Comparison of ENCODE assay signal across 8 worm cellular contexts in the genomic region with DNA sequence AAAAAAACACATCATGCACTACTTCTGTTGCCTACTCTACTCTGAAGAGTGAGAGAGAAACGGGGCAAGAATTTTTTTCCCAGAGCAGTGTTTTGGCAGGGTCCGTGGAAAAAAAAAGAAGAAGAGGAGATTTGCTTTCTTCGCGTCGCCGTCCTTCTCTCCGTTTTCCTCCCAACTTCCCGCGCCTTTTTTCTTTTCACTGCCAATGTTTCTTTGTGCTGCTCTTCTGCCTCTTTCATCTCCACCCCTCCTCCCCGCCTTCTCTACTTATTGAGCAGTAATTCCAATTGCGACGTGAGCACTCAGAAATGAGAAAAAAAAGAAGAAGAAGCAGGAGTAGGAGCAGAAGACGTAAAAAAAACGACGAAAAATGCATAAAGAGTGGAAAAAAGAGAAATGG.
TF ChIP-seq lines count a peak whose summit lies in the region.

No protein-coding gene starts in this region.

TF ChIP-seq in whole organism, L1 larva, 84 proteins besides CTCF, POLR2A, EP300 and RAD21 (continues in another document):
- TF ChIP-seq nhr-77 (tag; optimal IDR thresholded peaks at IDR 0.05; lab: Kevin White, UChicago) (no peak), aha-1 (tag; optimal IDR thresholded peaks at IDR 0.05; lab: Kevin White, UChicago) (no peak), ama-1 (optimal IDR thresholded peaks at IDR 0.05; lab: Kevin White, UChicago) (no peak), efl-1 (optimal IDR thresholded peaks at IDR 0.05; lab: Kevin White, UChicago) (no peak), efl-1 (GFP tag; optimal IDR thresholded peaks at IDR 0.05 in 1 of 2; lab: Kevin White, UChicago) (peak in 1 of 2 experiments; percentile 77), egl-13 (tag; optimal IDR thresholded peaks at IDR 0.05; lab: Kevin White, UChicago) (peak; percentile 52), hlh-4 (tag; optimal IDR thresholded peaks at IDR 0.05; lab: Kevin White, UChicago) (no peak), dsc-1 (tag; optimal IDR thresholded peaks at IDR 0.05; lab: Kevin White, UChicago) (peak; percentile 31), irx-1 (tag; optimal IDR thresholded peaks at IDR 0.05; lab: Kevin White, UChicago) (no peak), egl-27 (tag; optimal IDR thresholded peaks at IDR 0.05; lab: Kevin White, UChicago) (peak in 1 of 2 experiments; percentile 16), ztf-4 (tag; optimal IDR thresholded peaks at IDR 0.05; lab: Kevin White, UChicago) (no peak)

TF ChIP-seq in whole organism, L2 larva, 48 proteins besides CTCF, POLR2A, EP300 and RAD21 (continues in another document):
- TF ChIP-seq lin-11 (tag; optimal IDR thresholded peaks at IDR 0.05; lab: Kevin White, UChicago) (peak; percentile 59), aly-2 (tag; optimal IDR thresholded peaks at IDR 0.05; lab: Kevin White, UChicago) (no peak), Y55F3AM.14 (GFP tag; optimal IDR thresholded peaks at IDR 0.05; lab: Kevin White, UChicago) (peak; percentile 3), ama-1 (optimal IDR thresholded peaks at IDR 0.05; lab: Kevin White, UChicago) (no peak), nhr-10 (tag; optimal IDR thresholded peaks at IDR 0.05; lab: Kevin White, UChicago) (no peak), ztf-4 (tag; optimal IDR thresholded peaks at IDR 0.05; lab: Kevin White, UChicago) (no peak), mab-5 (tag; optimal IDR thresholded peaks at IDR 0.05; lab: Kevin White, UChicago) (no peak), fos-1 (tag; optimal IDR thresholded peaks at IDR 0.05; lab: Kevin White, UChicago) (peak; percentile 4), nhr-11 (tag; optimal IDR thresholded peaks at IDR 0.05; lab: Kevin White, UChicago) (no peak), peb-1 (tag; optimal IDR thresholded peaks at IDR 0.05; lab: Kevin White, UChicago) (no peak), lin-13 (GFP tag; optimal IDR thresholded peaks at IDR 0.05; lab: Kevin White, UChicago) (no peak)

TF ChIP-seq in whole organism, L3 larva, 47 proteins besides CTCF, POLR2A, EP300 and RAD21:
- TF ChIP-seq fkh-10 (GFP tag; optimal IDR thresholded peaks at IDR 0.05; lab: Kevin White, UChicago) (peak; percentile 95), lin-39 (tag; optimal IDR thresholded peaks at IDR 0.05; lab: Kevin White, UChicago) (peak; percentile 42), daf-12 (tag; optimal IDR thresholded peaks at IDR 0.05; lab: Kevin White, UChicago) (no peak), tbx-2 (tag; optimal IDR thresholded peaks at IDR 0.05; lab: Kevin White, UChicago) (peak; percentile 32), hmg-11 (tag; optimal IDR thresholded peaks at IDR 0.05; lab: Kevin White, UChicago) (peak; percentile 15), nfya-1 (tag; optimal IDR thresholded peaks at IDR 0.05; lab: Kevin White, UChicago; ENCODE audit: insufficient read depth) (peak; percentile 71), eor-1 (tag; optimal IDR thresholded peaks at IDR 0.05; lab: Kevin White, UChicago) (no peak), ztf-11 (tag; optimal IDR thresholded peaks at IDR 0.05; lab: Kevin White, UChicago) (no peak), unc-62 (GFP tag; optimal IDR thresholded peaks at IDR 0.05; lab: Kevin White, UChicago) (no peak)

TF ChIP-seq in whole organism, L4 larva, 104 proteins besides CTCF, POLR2A, EP300 and RAD21 (continues in another document):
- TF ChIP-seq nhr-11 (tag; optimal IDR thresholded peaks at IDR 0.05; lab: Kevin White, UChicago) (peak; percentile 17), Y75B8A.6 (GFP tag; IDR thresholded peaks at IDR 0.05; lab: Robert Waterston, UW) (no peak), lsy-2 (tag; optimal IDR thresholded peaks at IDR 0.05; lab: Kevin White, UChicago) (peak in 1 of 2 experiments; percentile 46), nhr-41 (GFP tag; IDR thresholded peaks at IDR 0.05; lab: Robert Waterston, UW) (no peak), F26F4.8 (GFP tag; conservative IDR thresholded peaks at IDR 0.05; lab: Robert Waterston, UW) (no peak), fkh-10 (GFP tag; optimal IDR thresholded peaks at IDR 0.05; lab: Kevin White, UChicago) (peak; percentile 90), set-16 (GFP tag; IDR thresholded peaks at IDR 0.05; lab: Robert Waterston, UW) (peak; percentile 67), F37D6.2 (tag; optimal IDR thresholded peaks at IDR 0.05; lab: Kevin White, UChicago) (peak; percentile 58), hlh-11 (tag; optimal IDR thresholded peaks at IDR 0.05; lab: Kevin White, UChicago) (peak; percentile 24), dmd-6 (GFP tag; IDR thresholded peaks at IDR 0.05; lab: Robert Waterston, UW) (0 out of 2 replicates have a peak, but pooled peaks have one; percentile 8), egl-43 (GFP tag; IDR thresholded peaks at IDR 0.05; lab: Robert Waterston, UW) (0 out of 2 replicates have a peak, but pooled peaks have one; percentile 42)

TF ChIP-seq in whole organism, late embryonic, 69 proteins besides CTCF, POLR2A, EP300 and RAD21:
- peak; percentile 30 for TF ChIP-seq tbx-2 (tag; optimal IDR thresholded peaks at IDR 0.05; lab: Kevin White, UChicago)
- peak; percentile 35 for TF ChIP-seq nfya-1 (tag; optimal IDR thresholded peaks at IDR 0.05; lab: Kevin White, UChicago)
- peak; percentile 45 for TF ChIP-seq ceh-14 (tag; optimal IDR thresholded peaks at IDR 0.05; lab: Kevin White, UChicago)
- peak; percentile 79 for TF ChIP-seq ceh-18 (tag; optimal IDR thresholded peaks at IDR 0.05; lab: Kevin White, UChicago)
- no peak for TF ChIP-seq hlh-15 (tag; optimal IDR thresholded peaks at IDR 0.05; lab: Kevin White, UChicago)
- TF ChIP-seq pag-3 (tag; optimal IDR thresholded peaks at IDR 0.05; lab: Kevin White, UChicago; ENCODE audit: borderline replicate concordance), result peak; percentile 30
- no peak for TF ChIP-seq C08G9.2 (tag; optimal IDR thresholded peaks at IDR 0.05; lab: Kevin White, UChicago)
- peak; percentile 86 for TF ChIP-seq unc-42 (tag; optimal IDR thresholded peaks at IDR 0.05; lab: Kevin White, UChicago)
- peak; percentile 62 for TF ChIP-seq ceh-31 (tag; optimal IDR thresholded peaks at IDR 0.05; lab: Kevin White, UChicago)
- TF ChIP-seq ceh-34 (tag; optimal IDR thresholded peaks at IDR 0.05; lab: Kevin White, UChicago), result peak; percentile 33
- TF ChIP-seq dmd-4 (tag; optimal IDR thresholded peaks at IDR 0.05; lab: Kevin White, UChicago; ENCODE audit: borderline replicate concordance), result peak; percentile 51
TF ChIP-seq in whole organism, late embryonic: peak in this region for 9.

TF ChIP-seq in whole organism, midembryonic, 9 proteins besides CTCF, POLR2A, EP300 and RAD21:
- TF ChIP-seq ztf-29 (GFP tag; IDR thresholded peaks at IDR 0.05; lab: Robert Waterston, UW) (no peak), tab-1 (GFP tag; IDR thresholded peaks at IDR 0.05; lab: Robert Waterston, UW) (no peak), ztf-23 (GFP tag; IDR thresholded peaks at IDR 0.05; lab: Robert Waterston, UW) (0 out of 2 replicates have a peak, but pooled peaks have one; percentile 20)

TF ChIP-seq in whole organism, mixed stage, embryonic, 35 proteins besides CTCF, POLR2A, EP300 and RAD21:
- TF ChIP-seq nhr-76 (tag; optimal IDR thresholded peaks at IDR 0.05; lab: Kevin White, UChicago), result no peak
- peak; percentile 22 for TF ChIP-seq mls-2 (tag; optimal IDR thresholded peaks at IDR 0.05; lab: Kevin White, UChicago)
- TF ChIP-seq unc-120 (tag; optimal IDR thresholded peaks at IDR 0.05; lab: Kevin White, UChicago; ENCODE audit: poor library complexity, severe bottlenecking), result peak; percentile 39
- peak; percentile 69 for TF ChIP-seq ces-1 (GFP tag; optimal IDR thresholded peaks at IDR 0.05; lab: Kevin White, UChicago)

TF ChIP-seq in whole organism, young adult, 124 proteins besides CTCF, POLR2A, EP300 and RAD21:
- TF ChIP-seq let-526 (GFP tag; IDR thresholded peaks at IDR 0.05; lab: Robert Waterston, UW) (no peak), efl-1 (GFP tag; optimal IDR thresholded peaks at IDR 0.05; lab: Kevin White, UChicago) (no peak), egrh-3 (GFP tag; IDR thresholded peaks at IDR 0.05; lab: Robert Waterston, UW) (peak; percentile 57), akir-1 (GFP tag; optimal IDR thresholded peaks at IDR 0.05; lab: Kevin White, UChicago) (no peak), K12H6.12 (tag; optimal IDR thresholded peaks at IDR 0.05; lab: Kevin White, UChicago) (peak; percentile 49), F10E7.11 (tag; optimal IDR thresholded peaks at IDR 0.05; lab: Kevin White, UChicago) (no peak), zfh-2 (GFP tag; conservative IDR thresholded peaks at IDR 0.05; lab: Robert Waterston, UW) (peak; percentile 89), lin-40 (tag; optimal IDR thresholded peaks at IDR 0.05; lab: Kevin White, UChicago) (no peak), K11D2.4 (GFP tag; IDR thresholded peaks at IDR 0.05; lab: Robert Waterston, UW) (0 out of 2 replicates have a peak, but pooled peaks have one; percentile 14)
